Fruit fly (Drosophila melanogaster) whole organism, embryonic: ENCODE data around the gene CG9775.

Source experiments
- ATbp ChIP-seq: fragments of 200-800 bp; sonication (Bioruptor generic); optimal IDR thresholded peaks from 2 replicates; lab custom pipeline; 2017; ENCODE audit warnings: missing biosample characterization, mild to moderate bottlenecking, missing genetic modification characterization, missing genetic modification reagents
- Abd-B ChIP-seq: fragments of 200-800 bp; sonication (Bioruptor generic); optimal IDR thresholded peaks from 2 replicates; lab custom pipeline; 2018; ENCODE audit warnings: missing biosample characterization, mild to moderate bottlenecking, missing genetic modification characterization, moderate library complexity
- Asciz ChIP-seq: fragments of 200-800 bp; sonication (Bioruptor generic); optimal IDR thresholded peaks from 2 replicates; lab custom pipeline; 2017; ENCODE audit warnings: missing biosample characterization, mild to moderate bottlenecking, missing genetic modification characterization, missing genetic modification reagents
- Blimp-1 ChIP-seq: fragments of 200-800 bp; sonication (Bioruptor generic); optimal IDR thresholded peaks from 3 replicates; lab custom pipeline; 2018; ENCODE audit warnings: missing biosample characterization, missing genetic modification characterization, mild to moderate bottlenecking, moderate library complexity, missing genetic modification reagents
- CG10147 ChIP-seq: fragments of 200-800 bp; sonication (Bioruptor generic); optimal IDR thresholded peaks from 2 replicates; lab custom pipeline; 2019; ENCODE audit warnings: missing biosample characterization, mild to moderate bottlenecking, missing genetic modification characterization, moderate library complexity
- CG11695 ChIP-seq: fragments of 200-800 bp; sonication (Bioruptor generic); IDR thresholded peaks from 3 replicates; pipeline ENCODE4 v1.3.6; 2022; ENCODE audit warnings: missing biosample characterization, missing genetic modification characterization
- CG12236 ChIP-seq: fragments of 200-800 bp; sonication (Bioruptor generic); optimal IDR thresholded peaks from 2 replicates; lab custom pipeline; 2016; ENCODE audit warnings: missing biosample characterization, missing genetic modification characterization
- CG17361 ChIP-seq: fragments of 200-800 bp; sonication (Bioruptor generic); IDR thresholded peaks from 3 replicates; pipeline ENCODE4 v1.3.6; 2022; ENCODE audit warnings: missing biosample characterization, missing genetic modification characterization
- CG18262 ChIP-seq: fragments of 200-800 bp; optimal IDR thresholded peaks from 3 replicates; lab custom pipeline; 2019; ENCODE audit warnings: missing biosample characterization, mild to moderate bottlenecking, missing genetic modification characterization, moderate library complexity
- CG31365 ChIP-seq: fragments of 200-800 bp; sonication (Bioruptor generic); optimal IDR thresholded peaks from 2 replicates; lab custom pipeline; 2018; ENCODE audit warnings: missing biosample characterization, mild to moderate bottlenecking, missing genetic modification characterization
- CG31441 ChIP-seq: fragments of 200-800 bp; sonication (Bioruptor generic); IDR thresholded peaks from 2 replicates; pipeline ENCODE4 v1.3.6; 2022; ENCODE audit warnings: missing biosample characterization, missing genetic modification characterization
- CG32772 ChIP-seq: fragments of 200-800 bp; sonication (Bioruptor generic); IDR thresholded peaks from 2 replicates; pipeline ENCODE4 v1.3.6; 2022; ENCODE audit warnings: missing biosample characterization, missing genetic modification characterization
- CG4854 ChIP-seq: fragments of 200-800 bp; sonication (Bioruptor generic); optimal IDR thresholded peaks from 2 replicates; lab custom pipeline; 2016; ENCODE audit warnings: missing biosample characterization, missing genetic modification characterization, inconsistent platforms
- CG6683 ChIP-seq: fragments of 200-800 bp; sonication (Bioruptor generic); optimal IDR thresholded peaks from 2 replicates; lab custom pipeline; 2017; ENCODE audit warnings: missing biosample characterization, mild to moderate bottlenecking, missing genetic modification characterization, missing genetic modification reagents
- CkIIα-i1 ChIP-seq: fragments of 200-800 bp; sonication (Bioruptor generic); IDR thresholded peaks from 2 replicates; pipeline ENCODE4 v1.3.6; 2022; ENCODE audit warnings: missing biosample characterization, missing genetic modification characterization
- D ChIP-seq, 2 experiments: fragments of 200-800 bp in 1 of 2; fragments of >200 bp in 1 of 2; sonication (Bioruptor generic) in 1 of 2; optimal IDR thresholded peaks; 2 replicates in 1 of 2; 3 replicates in 1 of 2; lab custom pipeline; 2017; ENCODE audit warnings: mild to moderate bottlenecking in 1 of 2, missing biosample characterization in 1 of 2, missing genetic modification characterization in 1 of 2, missing genetic modification reagents in 1 of 2
- Dad ChIP-seq: fragments of 200-800 bp; sonication (Bioruptor generic); optimal IDR thresholded peaks from 3 replicates; lab custom pipeline; 2016; ENCODE audit warnings: missing biosample characterization, missing genetic modification characterization
- Dek ChIP-seq: fragments of 200-800 bp; sonication (Bioruptor generic); optimal IDR thresholded peaks from 3 replicates; lab custom pipeline; 2019; ENCODE audit warnings: missing biosample characterization, mild to moderate bottlenecking, missing genetic modification characterization, moderate library complexity
- Doc3 ChIP-seq: fragments of 200-800 bp; sonication (Bioruptor generic); IDR thresholded peaks from 3 replicates; pipeline ENCODE4 v1.3.6; 2022; ENCODE audit warnings: missing biosample characterization, missing genetic modification characterization; ENCODE audit not compliant: partially characterized antibody
- Fer3 ChIP-seq: fragments of 200-800 bp; sonication (Bioruptor generic); optimal IDR thresholded peaks from 2 replicates; lab custom pipeline; 2018; ENCODE audit warnings: missing biosample characterization, mild to moderate bottlenecking, missing genetic modification characterization, moderate library complexity
- Med ChIP-seq: fragments of 200-800 bp; sonication (Bioruptor generic); peaks from one replicate; lab custom pipeline; 2016; ENCODE audit warnings: missing biosample characterization, missing genetic modification characterization, mild to moderate bottlenecking, inconsistent platforms, moderate library complexity
- Opbp ChIP-seq: fragments of 200-800 bp; sonication (Bioruptor generic); IDR thresholded peaks from 3 replicates; pipeline ENCODE4 v1.3.6; 2022; ENCODE audit warnings: missing biosample characterization, missing genetic modification characterization; ENCODE audit not compliant: partially characterized antibody
- Ravus ChIP-seq: fragments of 200-800 bp; sonication (Bioruptor generic); IDR thresholded peaks from 2 replicates; pipeline ENCODE4 v1.3.6; 2022; ENCODE audit warnings: missing biosample characterization, missing genetic modification characterization
- Scr ChIP-seq: fragments of 200-800 bp; sonication (Bioruptor generic); IDR thresholded peaks from 2 replicates; pipeline ENCODE4 v1.3.6; 2022; ENCODE audit warnings: missing biosample characterization, missing genetic modification characterization; ENCODE audit not compliant: partially characterized antibody
- Side ChIP-seq: fragments of 200-800 bp; sonication (Bioruptor generic); optimal IDR thresholded peaks from 2 replicates; lab custom pipeline; 2016; ENCODE audit warnings: missing biosample characterization, missing genetic modification characterization
- Sin3A ChIP-seq: fragments of >200 bp; optimal IDR thresholded peaks from 2 replicates; lab custom pipeline; 2018
- Six4 ChIP-seq: fragments of 200-800 bp; sonication (Bioruptor generic); optimal IDR thresholded peaks from 2 replicates; lab custom pipeline; 2016; ENCODE audit warnings: missing biosample characterization, missing genetic modification characterization
- Sox100B ChIP-seq: fragments of 200-800 bp; sonication (Bioruptor generic); optimal IDR thresholded peaks from 3 replicates; lab custom pipeline; 2018; ENCODE audit warnings: missing biosample characterization, mild to moderate bottlenecking, missing genetic modification characterization
- YL-1 ChIP-seq: fragments of 200-800 bp; sonication (Bioruptor generic); optimal IDR thresholded peaks from 3 replicates; lab custom pipeline; 2017; ENCODE audit warnings: missing biosample characterization, mild to moderate bottlenecking, missing genetic modification characterization
- bsh ChIP-seq, 2 experiments: fragments of 200-800 bp; sonication (Bioruptor generic); optimal IDR thresholded peaks; 2 replicates each; lab custom pipeline; 2017 to 2018; ENCODE audit warnings: mild to moderate bottlenecking in 2 of 2, missing biosample characterization in 2 of 2, missing genetic modification characterization in 2 of 2, moderate library complexity in 1 of 2
- chif ChIP-seq, 2 experiments: fragments of 200-800 bp; sonication (Bioruptor generic); optimal IDR thresholded peaks; 3 replicates each; lab custom pipeline; 2016; ENCODE audit warnings: missing biosample characterization in 2 of 2, missing genetic modification characterization in 2 of 2
- chinmo ChIP-seq: fragments of 200-800 bp; sonication (Bioruptor generic); IDR thresholded peaks from 4 replicates; pipeline ENCODE4 v1.3.6; 2022; ENCODE audit warnings: missing biosample characterization, missing genetic modification characterization; ENCODE audit not compliant: partially characterized antibody
- ci ChIP-seq: fragments of 200-800 bp; sonication (Bioruptor generic); IDR thresholded peaks from 3 replicates; pipeline ENCODE4 v1.3.6; 2022; ENCODE audit warnings: missing biosample characterization, missing genetic modification characterization
- dmrt99B ChIP-seq: fragments of 200-800 bp; sonication (Bioruptor generic); optimal IDR thresholded peaks from 2 replicates; lab custom pipeline; 2018; ENCODE audit warnings: missing biosample characterization, mild to moderate bottlenecking, missing genetic modification characterization, moderate library complexity
- dpn ChIP-seq, 2 experiments: fragments of 200-800 bp; sonication (Bioruptor generic); optimal IDR thresholded peaks; 3 replicates each; lab custom pipeline; 2016; ENCODE audit warnings: missing biosample characterization in 2 of 2, missing genetic modification characterization in 2 of 2
- fru ChIP-seq: fragments of >200 bp; optimal IDR thresholded peaks from 2 replicates; lab custom pipeline; 2017
- gsb ChIP-seq: fragments of 200-800 bp; sonication (Bioruptor generic); IDR thresholded peaks from 2 replicates; pipeline ENCODE4 v1.3.6; 2022; ENCODE audit warnings: missing biosample characterization, missing genetic modification characterization
- ham ChIP-seq: fragments of 200-800 bp; sonication (Bioruptor generic); IDR thresholded peaks from 2 replicates; pipeline ENCODE4 v1.3.6; 2022; ENCODE audit warnings: missing biosample characterization, missing genetic modification characterization
- kni ChIP-seq: fragments of 200-800 bp; sonication (Bioruptor generic); optimal IDR thresholded peaks from 3 replicates; lab custom pipeline; 2017; ENCODE audit warnings: mild to moderate bottlenecking, missing biosample characterization, missing genetic modification reagents, missing genetic modification characterization
- peb ChIP-seq: fragments of 200-800 bp; sonication (Bioruptor generic); IDR thresholded peaks from 2 replicates; pipeline ENCODE4 v1.3.6; 2022; ENCODE audit warnings: missing biosample characterization, missing genetic modification characterization
- ranshi ChIP-seq: fragments of 200-800 bp; sonication (Bioruptor generic); IDR thresholded peaks from 2 replicates; pipeline ENCODE4 v1.3.6; 2022; ENCODE audit warnings: missing biosample characterization, missing genetic modification characterization
- run ChIP-seq: fragments of 200-800 bp; sonication (Bioruptor generic); optimal IDR thresholded peaks from 3 replicates; lab custom pipeline; 2018; ENCODE audit warnings: missing biosample characterization, mild to moderate bottlenecking, missing genetic modification characterization
- sd ChIP-seq: fragments of 200-800 bp; sonication (Bioruptor generic); optimal IDR thresholded peaks from 3 replicates; lab custom pipeline; 2018; ENCODE audit warnings: missing biosample characterization, mild to moderate bottlenecking, missing genetic modification characterization, moderate library complexity
- sens ChIP-seq: fragments of 200-800 bp; sonication (Bioruptor generic); peaks from one replicate; lab custom pipeline; 2016; ENCODE audit warnings: missing biosample characterization, missing genetic modification characterization
- sim ChIP-seq: fragments of 200-800 bp; sonication (Bioruptor generic); IDR thresholded peaks from 2 replicates; pipeline ENCODE4 v1.3.6; 2022; ENCODE audit warnings: missing biosample characterization, missing genetic modification characterization
- tio ChIP-seq: fragments of 200-800 bp; sonication (Bioruptor generic); optimal IDR thresholded peaks from 2 replicates; lab custom pipeline; 2017; ENCODE audit warnings: missing biosample characterization, missing genetic modification characterization, inconsistent platforms
- trh ChIP-seq: fragments of 200-800 bp; sonication (Bioruptor generic); optimal IDR thresholded peaks from 2 replicates; lab custom pipeline; 2016; ENCODE audit warnings: missing biosample characterization, missing genetic modification characterization
- wek ChIP-seq: fragments of 200-800 bp; sonication (Bioruptor generic); optimal IDR thresholded peaks from 3 replicates; lab custom pipeline; 2018; ENCODE audit warnings: missing biosample characterization, mild to moderate bottlenecking, missing genetic modification characterization, moderate library complexity

CG9775 gene

DNA sequence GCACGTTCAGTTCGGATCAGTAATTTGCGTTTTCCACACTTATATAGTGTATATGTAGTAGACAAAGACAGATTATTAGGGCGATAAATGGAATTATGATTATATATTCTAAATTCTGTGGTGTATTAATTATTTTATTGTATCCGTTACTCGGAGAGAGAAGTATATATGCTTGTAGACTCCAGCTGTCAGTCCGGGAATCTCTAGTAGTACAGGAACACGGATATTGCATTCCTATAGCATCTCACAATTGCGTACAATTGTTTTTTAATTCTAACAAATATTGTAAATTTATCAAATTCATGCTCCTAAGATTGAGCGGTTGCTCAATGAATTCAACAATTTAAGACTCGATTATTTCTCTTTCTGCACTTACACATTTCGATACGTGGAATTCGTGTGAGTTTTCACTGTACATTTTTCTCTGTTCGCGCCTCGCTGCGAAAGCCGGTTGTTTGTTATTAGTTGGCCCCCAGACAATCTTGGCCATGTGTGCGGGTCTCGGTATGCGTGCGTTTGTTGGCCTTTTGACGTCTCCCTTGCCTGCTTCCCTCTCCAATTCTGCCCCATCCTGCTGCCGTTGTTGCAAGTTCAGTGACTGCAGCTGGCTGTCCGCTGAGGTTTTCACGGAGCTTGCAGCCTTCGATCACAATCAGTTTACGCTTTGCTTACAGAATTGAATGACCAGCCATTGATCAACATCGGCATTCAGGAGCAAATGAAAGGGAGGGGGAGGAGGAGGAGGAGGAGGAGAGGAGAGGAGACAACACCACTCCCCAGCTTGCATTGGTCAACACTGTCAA, 26.0 kb upstream of the CG9775 start:
- TF ChIP-seq ci (GFP tag; lab: Robert Waterston, UW), result no peak
- TF ChIP-seq Ravus (GFP tag; lab: Robert Waterston, UW), result no peak
- TF ChIP-seq CG31441, result 0 out of 2 replicates have a peak, but pooled peaks have one; percentile 11
- no peak for TF ChIP-seq CG31365 (tag; lab: Kevin White, UChicago)
- peak; percentile 62 for TF ChIP-seq sens
- no peak for TF ChIP-seq CG12236 (GFP tag; lab: Kevin White, UChicago)
- TF ChIP-seq Med (GFP tag; lab: Kevin White, UChicago), result peak; percentile 11
- TF ChIP-seq CG32772 (GFP tag; lab: Robert Waterston, UW), result no peak
- no peak for TF ChIP-seq CG11695 (GFP tag; lab: Robert Waterston, UW)
- no peak for TF ChIP-seq trh (GFP tag; lab: Kevin White, UChicago)
- TF ChIP-seq Opbp, result 0 out of 3 replicates have a peak, but pooled peaks have one; percentile 19
- no peak for TF ChIP-seq CG10147 (GFP tag; lab: Kevin White, UChicago)
- TF ChIP-seq CG4854, result no peak
- no peak for TF ChIP-seq peb
- TF ChIP-seq D (optimal IDR thresholded peaks at IDR 0.05; lab: Kevin White, UChicago), result no peak
- no peak for TF ChIP-seq D (GFP tag; optimal IDR thresholded peaks at IDR 0.05; lab: Kevin White, UChicago)
- TF ChIP-seq dpn (GFP tag; optimal IDR thresholded peaks at IDR 0.05; lab: Kevin White, UChicago), result no peak
- peak in 1 of 2 experiments; percentile 18 for TF ChIP-seq bsh (GFP tag; optimal IDR thresholded peaks at IDR 0.05; lab: Kevin White, UChicago)
- no peak for TF ChIP-seq ATbp (GFP tag; lab: Kevin White, UChicago)
- no peak for TF ChIP-seq sim (GFP tag; lab: Robert Waterston, UW)
- TF ChIP-seq YL-1 (GFP tag; lab: Kevin White, UChicago), result no peak
- TF ChIP-seq wek (GFP tag; lab: Kevin White, UChicago), result no peak
- no peak for TF ChIP-seq CkIIα-i1
- TF ChIP-seq tio (GFP tag; lab: Kevin White, UChicago), result no peak
- TF ChIP-seq Dek (tag; lab: Kevin White, UChicago), result no peak
- no peak for TF ChIP-seq gsb
- TF ChIP-seq Fer3 (tag; lab: Kevin White, UChicago), result no peak
- no peak for TF ChIP-seq Sox100B
- TF ChIP-seq Blimp-1 (GFP tag; lab: Kevin White, UChicago), result no peak
- TF ChIP-seq Side (GFP tag; lab: Kevin White, UChicago), result no peak
- no peak for TF ChIP-seq Six4 (GFP tag; lab: Kevin White, UChicago)
- TF ChIP-seq Dad (GFP tag; lab: Kevin White, UChicago), result no peak
- TF ChIP-seq Asciz, result peak; percentile 23
- no peak for TF ChIP-seq CG6683 (GFP tag; lab: Kevin White, UChicago)
- peak; percentile 50 for TF ChIP-seq kni (GFP tag; lab: Kevin White, UChicago)
- 0 out of 3 replicates have a peak, but pooled peaks have one; percentile 32 for TF ChIP-seq CG17361 (GFP tag; lab: Robert Waterston, UW)
- 0 out of 4 replicates have a peak, but pooled peaks have one; percentile 14 for TF ChIP-seq chinmo
- no peak for TF ChIP-seq Sin3A (lab: Kevin White, UChicago)
- no peak for TF ChIP-seq chif (GFP tag; optimal IDR thresholded peaks at IDR 0.05; lab: Kevin White, UChicago)
- no peak for TF ChIP-seq run
- peak; percentile 14 for TF ChIP-seq CG18262
- no peak for TF ChIP-seq Scr
- TF ChIP-seq fru (lab: Kevin White, UChicago), result no peak
- TF ChIP-seq ranshi (GFP tag; lab: Robert Waterston, UW), result no peak
- TF ChIP-seq sd, result peak; percentile 9
- no peak for TF ChIP-seq Abd-B (GFP tag; lab: Kevin White, UChicago)
- no peak for TF ChIP-seq ham
- TF ChIP-seq dmrt99B (tag; lab: Kevin White, UChicago), result peak; percentile 0
- no peak for TF ChIP-seq Doc3
- TF ChIP-seq, all 482 proteins: peak for 12
